Worm (Caenorhabditis elegans): ENCODE results near the gene rif-1.2.

The rif-1.2 gene

DNA sequence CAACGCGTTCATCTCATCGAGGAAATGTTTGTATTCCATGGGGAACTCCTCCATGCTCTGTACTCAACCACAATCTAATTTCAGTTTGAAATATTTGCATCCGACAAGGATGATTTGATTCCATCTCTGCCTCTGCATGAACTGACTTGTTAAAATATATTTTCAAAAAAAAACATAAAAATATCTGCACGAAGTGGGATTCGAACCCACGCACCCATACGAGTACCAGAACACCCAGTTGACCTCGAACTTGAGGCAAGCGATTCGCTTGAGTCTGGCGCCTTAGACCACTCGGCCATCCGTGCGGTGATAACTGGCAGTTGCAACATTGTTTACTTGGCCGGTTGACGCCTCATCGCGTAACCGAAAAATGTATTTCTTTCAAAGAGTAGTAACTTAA lies 23.4 kb downstream of the rif-1.2 start (continued):
- TF ChIP-seq lim-7 (GFP tag; IDR thresholded peaks at IDR 0.05) (peak; percentile 85), dmd-6 (GFP tag; IDR thresholded peaks at IDR 0.05) (peak; percentile 54), lin-1 (GFP tag; IDR thresholded peaks at IDR 0.05) (no peak), lin-39 (tag; optimal IDR thresholded peaks at IDR 0.05) (no peak), aha-1 (tag) (peak; percentile 92), madf-9 (GFP tag; conservative IDR thresholded peaks at IDR 0.05) (peak; percentile 85), set-16 (GFP tag; IDR thresholded peaks at IDR 0.05) (no peak), nhr-76 (tag; optimal IDR thresholded peaks at IDR 0.05) (no peak), snpc-1.2 (GFP tag; IDR thresholded peaks at IDR 0.05) (peak; percentile 89), T20F7.1 (GFP tag; optimal IDR thresholded peaks at IDR 0.05) (no peak), ceh-62 (tag; optimal IDR thresholded peaks at IDR 0.05) (no peak), fkh-10 (GFP tag; optimal IDR thresholded peaks at IDR 0.05) (no peak), ZK546.5 (tag; optimal IDR thresholded peaks at IDR 0.05) (no peak), rbr-2 (tag; optimal IDR thresholded peaks at IDR 0.05) (peak; percentile 28), F44E2.7 (GFP tag; IDR thresholded peaks at IDR 0.05) (no peak), lin-15B (tag; optimal IDR thresholded peaks at IDR 0.05) (no peak), ctbp-1 (GFP tag; IDR thresholded peaks at IDR 0.05) (peak; percentile 52; the same call in 1 of the 2 replicates), egl-43 (GFP tag; IDR thresholded peaks at IDR 0.05) (no peak; the same call in none of the 2 replicates), lin-29 (GFP tag; IDR thresholded peaks at IDR 0.05) (no peak), snpc-4 (tag; optimal IDR thresholded peaks at IDR 0.05) (no peak), ceh-44 (GFP tag; IDR thresholded peaks at IDR 0.05) (peak; percentile 81), ztf-11 (tag; optimal IDR thresholded peaks at IDR 0.05) (no peak), ceh-20 (GFP tag; IDR thresholded peaks at IDR 0.05) (peak; percentile 42; the same call in 1 of the 2 replicates), nhr-41 (GFP tag; IDR thresholded peaks at IDR 0.05) (no peak), lsy-2 (tag; optimal IDR thresholded peaks at IDR 0.05) (no peak), gei-8 (GFP tag; optimal IDR thresholded peaks at IDR 0.05) (no peak), nhr-237 (tag; optimal IDR thresholded peaks at IDR 0.05) (no peak), ceh-28 (tag; optimal IDR thresholded peaks at IDR 0.05) (no peak), cey-2 (tag; optimal IDR thresholded peaks at IDR 0.05; ENCODE audit: borderline replicate concordance, insufficient read depth) (no peak), F26F4.8 (GFP tag; conservative IDR thresholded peaks at IDR 0.05) (peak; percentile 67; the same call in 1 of the 2 replicates), sdz-12 (GFP tag; optimal IDR thresholded peaks at IDR 0.05) (no peak), F10B5.3 (tag; optimal IDR thresholded peaks at IDR 0.05) (no peak), hmg-1.1 (GFP tag; IDR thresholded peaks at IDR 0.05) (peak; percentile 78), hlh-11 (tag; optimal IDR thresholded peaks at IDR 0.05) (peak; percentile 51), daf-8 (GFP tag; IDR thresholded peaks at IDR 0.05) (no peak), tag-97 (GFP tag; IDR thresholded peaks at IDR 0.05) (no peak), daf-19 (GFP tag; conservative IDR thresholded peaks at IDR 0.05) (no peak), nhr-111 (GFP tag; optimal IDR thresholded peaks at IDR 0.05) (no peak), pqm-1 (tag; optimal IDR thresholded peaks at IDR 0.05) (no peak), hif-1 (tag; optimal IDR thresholded peaks at IDR 0.05) (no peak), Y105C5A.15 (GFP tag; IDR thresholded peaks at IDR 0.05) (no peak), unc-39 (tag; optimal IDR thresholded peaks at IDR 0.05) (no peak), dmd-9 (GFP tag; IDR thresholded peaks at IDR 0.05) (no peak), zip-11 (GFP tag; IDR thresholded peaks at IDR 0.05) (no peak), nhr-48 (tag; optimal IDR thresholded peaks at IDR 0.05) (no peak), nhr-25 (tag; optimal IDR thresholded peaks at IDR 0.05; ENCODE audit: borderline replicate concordance, insufficient read depth) (no peak), ces-1 (GFP tag; optimal IDR thresholded peaks at IDR 0.05) (no peak), unc-130 (GFP tag; optimal IDR thresholded peaks at IDR 0.05) (peak; percentile 31), duxl-1 (tag; optimal IDR thresholded peaks at IDR 0.05; ENCODE audit: poor library complexity) (peak; percentile 53), R02D3.7 (tag; optimal IDR thresholded peaks at IDR 0.05) (no peak), daf-16 (GFP tag; optimal IDR thresholded peaks at IDR 0.05) (peak; percentile 22 to 59), daf-16 (tag; optimal IDR thresholded peaks at IDR 0.05) (peak; percentile 67)
